Worm (Caenorhabditis elegans) whole organism, L3 larva: ENCODE results near the gene T02D1.8.

Experiments used
- R02D3.7 ChIP-seq: fragments of 150-350 bp; optimal IDR thresholded peaks from 2 replicates; lab custom pipeline; 2014; ENCODE audit warnings: missing biosample characterization, missing genetic modification characterization
- nhr-11 ChIP-seq: fragments of 150-350 bp; optimal IDR thresholded peaks from 2 replicates; lab custom pipeline; 2014; ENCODE audit warnings: missing biosample characterization, missing genetic modification characterization
- nhr-237 ChIP-seq: fragments of 150-350 bp; optimal IDR thresholded peaks from 2 replicates; lab custom pipeline; 2014; ENCODE audit warnings: missing biosample characterization, missing genetic modification characterization
- nhr-25 ChIP-seq: sonication (generic microtip); optimal IDR thresholded peaks from 2 replicates; lab custom pipeline; 2017; ENCODE audit warnings: missing biosample characterization, missing genetic modification characterization
- nhr-77 ChIP-seq: fragments of 150-350 bp; optimal IDR thresholded peaks from 2 replicates; lab custom pipeline; 2014; ENCODE audit warnings: missing biosample characterization, missing genetic modification characterization
- snpc-4 ChIP-seq: fragments of 150-350 bp; optimal IDR thresholded peaks from 2 replicates; lab custom pipeline; 2014; ENCODE audit warnings: missing biosample characterization, missing genetic modification characterization
- tbx-2 ChIP-seq: sonication (generic microtip); optimal IDR thresholded peaks from 2 replicates; lab custom pipeline; 2016; ENCODE audit warnings: mild to moderate bottlenecking, missing genetic modification characterization, missing compliant biosample characterization

DNA sequence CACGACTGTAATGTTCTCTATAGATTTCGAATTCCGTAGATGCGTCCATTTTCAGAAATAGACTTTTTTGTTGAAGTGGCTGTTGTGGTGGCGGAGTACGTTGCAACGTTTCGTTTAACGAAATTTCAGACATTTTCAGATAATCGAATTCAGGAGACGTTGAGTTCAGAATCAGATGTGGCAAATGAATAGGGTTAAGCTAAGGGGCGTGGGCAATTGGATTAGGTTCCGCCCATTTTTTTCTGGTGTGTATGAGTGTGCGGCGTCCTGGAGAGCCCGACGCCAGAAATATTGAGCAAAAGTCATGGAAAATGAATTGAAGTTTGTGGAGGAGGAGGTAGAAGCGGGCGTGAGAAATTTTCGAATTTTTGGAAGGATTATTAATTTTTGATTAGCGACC, 26.1 kb upstream of the T02D1.8 start:
- TF ChIP-seq nhr-237 (tag; lab: Kevin White, UChicago), result no peak
- TF ChIP-seq nhr-77, result no peak
- no peak for TF ChIP-seq nhr-11
- TF ChIP-seq snpc-4, result no peak
- no peak for TF ChIP-seq R02D3.7 (tag; lab: Kevin White, UChicago)
- TF ChIP-seq tbx-2 (tag; lab: Kevin White, UChicago), result no peak
- TF ChIP-seq nhr-25 (tag; lab: Kevin White, UChicago), result no peak
